Fruit fly (Drosophila melanogaster): Measurements from ENCODE around the gene Ptth.

DNA sequence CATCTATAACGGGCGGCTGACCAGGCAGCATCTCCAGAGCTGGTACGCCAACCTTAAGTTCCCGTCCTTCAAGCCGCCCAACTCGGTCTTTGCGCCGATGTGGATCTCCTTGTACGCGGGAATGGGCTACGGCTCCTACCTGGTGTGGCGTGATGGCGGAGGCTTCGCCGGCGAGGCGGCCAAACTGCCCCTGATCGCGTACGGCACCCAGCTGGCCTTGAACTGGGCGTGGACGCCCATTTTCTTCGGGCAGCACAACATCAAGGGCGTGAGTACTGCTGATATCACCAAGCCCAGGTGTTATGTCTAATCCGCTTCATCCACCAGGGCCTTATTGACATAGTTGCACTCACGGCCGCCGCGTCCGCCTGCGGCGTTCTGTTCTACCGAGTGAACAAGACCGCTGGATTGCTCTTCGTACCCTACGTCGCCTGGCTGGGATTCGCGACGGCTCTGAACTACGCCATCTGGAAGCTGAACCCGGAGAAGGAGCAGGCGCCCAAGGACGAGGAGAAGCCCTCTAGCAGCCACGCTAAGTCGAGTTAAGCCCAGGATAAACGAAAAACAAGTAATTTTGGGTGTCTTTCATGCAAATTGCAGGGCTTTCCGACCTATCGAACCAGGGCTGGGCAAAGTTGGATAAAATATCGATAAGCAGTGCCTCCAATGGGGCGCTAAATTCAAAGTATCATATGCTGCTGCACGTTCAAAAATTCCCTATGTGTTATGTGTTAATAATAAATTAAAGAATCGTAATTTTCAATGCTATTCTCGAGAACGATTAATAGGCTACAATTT lies 16.7 kb downstream of the Ptth start, which contains the start of gene rempA:
- TF ChIP-seq CG8478 (optimal IDR thresholded peaks at IDR 0.05) (no peak), CTCF (optimal IDR thresholded peaks at IDR 0.05) (peak in 1 of 2 experiments; percentile 39)

All from S2 (cell line).